Fruit fly (Drosophila melanogaster): Measurements from ENCODE around the gene TTLL1B.

- peak; percentile 89 for TF ChIP-seq CTCF (optimal IDR thresholded peaks at IDR 0.05)
- TF ChIP-seq CG8478 (optimal IDR thresholded peaks at IDR 0.05): no peak
These were observed 42.6 kb downstream of the TTLL1B start for dm6 chr3L:4690698-4691097.
